Fruit fly (Drosophila melanogaster) whole organism, embryonic: ENCODE data around the gene CG5853.

Experiments used
- BEAF-32 ChIP-seq: fragments of 200-800 bp; sonication (Bioruptor generic); optimal IDR thresholded peaks from 3 replicates; lab custom pipeline; 2017; ENCODE audit warnings: missing biosample characterization, missing genetic modification characterization, mild to moderate bottlenecking, moderate library complexity, missing genetic modification reagents
- CG1024 ChIP-seq: fragments of 200-800 bp; sonication (Bioruptor generic); IDR thresholded peaks from 2 replicates; pipeline ENCODE4 v1.3.6; 2022; ENCODE audit warnings: missing biosample characterization, missing genetic modification characterization
- CG11456 ChIP-seq: fragments of 200-800 bp; sonication (Bioruptor generic); IDR thresholded peaks from 3 replicates; pipeline ENCODE4 v1.3.6; 2022; ENCODE audit warnings: missing biosample characterization, missing genetic modification characterization
- CG12104 ChIP-seq: fragments of 200-800 bp; sonication (Bioruptor generic); optimal IDR thresholded peaks from 3 replicates; lab custom pipeline; 2016; ENCODE audit warnings: missing biosample characterization, missing genetic modification characterization
- CG12299 ChIP-seq: fragments of 200-800 bp; sonication (Bioruptor generic); optimal IDR thresholded peaks from 2 replicates; lab custom pipeline; 2018; ENCODE audit warnings: missing biosample characterization, mild to moderate bottlenecking, missing genetic modification characterization
- CG15696 ChIP-seq: fragments of 200-800 bp; sonication (Bioruptor generic); optimal IDR thresholded peaks from 2 replicates; lab custom pipeline; 2019; ENCODE audit warnings: missing biosample characterization, mild to moderate bottlenecking, missing genetic modification characterization, moderate library complexity
- CG17361 ChIP-seq: fragments of 200-800 bp; sonication (Bioruptor generic); IDR thresholded peaks from 3 replicates; pipeline ENCODE4 v1.3.6; 2022; ENCODE audit warnings: missing biosample characterization, missing genetic modification characterization
- CG18599 ChIP-seq: fragments of 200-800 bp; sonication (Bioruptor generic); optimal IDR thresholded peaks from 3 replicates; lab custom pipeline; 2017; ENCODE audit warnings: missing biosample characterization, missing genetic modification characterization, mild to moderate bottlenecking, moderate library complexity, missing genetic modification reagents
- CG30431 ChIP-seq: fragments of 200-800 bp; sonication (Bioruptor generic); optimal IDR thresholded peaks from 2 replicates; lab custom pipeline; 2017; ENCODE audit warnings: missing biosample characterization, missing genetic modification characterization
- CG31365 ChIP-seq: fragments of 200-800 bp; sonication (Bioruptor generic); optimal IDR thresholded peaks from 2 replicates; lab custom pipeline; 2018; ENCODE audit warnings: missing biosample characterization, mild to moderate bottlenecking, missing genetic modification characterization
- CG31441 ChIP-seq: fragments of 200-800 bp; sonication (Bioruptor generic); IDR thresholded peaks from 2 replicates; pipeline ENCODE4 v1.3.6; 2022; ENCODE audit warnings: missing biosample characterization, missing genetic modification characterization
- CG4707 ChIP-seq: fragments of 200-800 bp; sonication (Bioruptor generic); optimal IDR thresholded peaks from 2 replicates; lab custom pipeline; 2018; ENCODE audit warnings: missing biosample characterization, mild to moderate bottlenecking, missing genetic modification characterization, moderate library complexity
- CG6254 ChIP-seq: fragments of 200-800 bp; sonication (Bioruptor generic); optimal IDR thresholded peaks from 3 replicates; lab custom pipeline; 2017; ENCODE audit warnings: mild to moderate bottlenecking, missing biosample characterization, missing genetic modification reagents, missing genetic modification characterization
- CG6813 ChIP-seq: fragments of 200-800 bp; sonication (Bioruptor generic); optimal IDR thresholded peaks from 2 replicates; lab custom pipeline; 2017; ENCODE audit warnings: missing biosample characterization, missing genetic modification characterization, mild to moderate bottlenecking, moderate library complexity, missing genetic modification reagents
- CG8388 ChIP-seq: fragments of 200-800 bp; sonication (Bioruptor generic); optimal IDR thresholded peaks from 2 replicates; lab custom pipeline; 2019; ENCODE audit warnings: missing biosample characterization, mild to moderate bottlenecking, missing genetic modification characterization, moderate library complexity
- CoRest ChIP-seq: fragments of 200-800 bp; sonication (Bioruptor generic); optimal IDR thresholded peaks from 3 replicates; lab custom pipeline; 2018; ENCODE audit warnings: missing biosample characterization, mild to moderate bottlenecking, missing genetic modification characterization, moderate library complexity
- D19B ChIP-seq: fragments of 200-800 bp; sonication (Bioruptor generic); optimal IDR thresholded peaks from 2 replicates; lab custom pipeline; 2017; ENCODE audit warnings: missing biosample characterization, mild to moderate bottlenecking, missing genetic modification characterization
- Dbx ChIP-seq: fragments of 200-800 bp; sonication (Bioruptor generic); IDR thresholded peaks from 3 replicates; pipeline ENCODE4 v1.3.6; 2022; ENCODE audit warnings: missing biosample characterization, missing genetic modification characterization
- Dek ChIP-seq: fragments of 200-800 bp; sonication (Bioruptor generic); optimal IDR thresholded peaks from 3 replicates; lab custom pipeline; 2019; ENCODE audit warnings: missing biosample characterization, mild to moderate bottlenecking, missing genetic modification characterization, moderate library complexity
- Ets97D ChIP-seq: fragments of 200-800 bp; sonication (Bioruptor generic); optimal IDR thresholded peaks from 3 replicates; lab custom pipeline; 2016; ENCODE audit warnings: missing biosample characterization, missing genetic modification characterization
- Fer2 ChIP-seq: fragments of 200-800 bp; sonication (Bioruptor generic); optimal IDR thresholded peaks from 2 replicates; lab custom pipeline; 2018; ENCODE audit warnings: missing biosample characterization, mild to moderate bottlenecking, missing genetic modification characterization, moderate library complexity
- MBD-R2 ChIP-seq: fragments of 200-800 bp; sonication (Bioruptor generic); IDR thresholded peaks from 2 replicates; pipeline ENCODE4 v1.3.6; 2022; ENCODE audit warnings: missing biosample characterization, missing genetic modification characterization
- Meics ChIP-seq: fragments of 200-800 bp; sonication (Bioruptor generic); optimal IDR thresholded peaks from 2 replicates; lab custom pipeline; 2017; ENCODE audit warnings: missing biosample characterization, mild to moderate bottlenecking, missing genetic modification characterization
- Mes4 ChIP-seq: fragments of 200-800 bp; sonication (Bioruptor generic); optimal IDR thresholded peaks from 2 replicates; lab custom pipeline; 2016; ENCODE audit warnings: missing biosample characterization, missing genetic modification characterization
- NC2α ChIP-seq: fragments of 200-800 bp; sonication (Bioruptor generic); optimal IDR thresholded peaks from 2 replicates; lab custom pipeline; 2016; ENCODE audit warnings: missing biosample characterization, missing genetic modification characterization
- NFAT ChIP-seq: fragments of 200-800 bp; sonication (Bioruptor generic); IDR thresholded peaks from 2 replicates; pipeline ENCODE4 v1.3.6; 2022; ENCODE audit warnings: missing biosample characterization, missing genetic modification characterization
- Nf-YC ChIP-seq: fragments of 200-800 bp; optimal IDR thresholded peaks from 3 replicates; lab custom pipeline; 2019; ENCODE audit warnings: missing biosample characterization, mild to moderate bottlenecking, missing genetic modification characterization, moderate library complexity
- Oli ChIP-seq: fragments of 200-800 bp; sonication (Bioruptor generic); optimal IDR thresholded peaks from 2 replicates; lab custom pipeline; 2018; ENCODE audit warnings: missing biosample characterization, mild to moderate bottlenecking, missing genetic modification characterization, moderate library complexity
- Rfx ChIP-seq: fragments of 200-800 bp; sonication (Bioruptor generic); IDR thresholded peaks from 2 replicates; pipeline ENCODE4 v1.3.6; 2022; ENCODE audit warnings: missing biosample characterization, missing genetic modification characterization
- Xrp1 ChIP-seq: fragments of 200-800 bp; sonication (Bioruptor generic); IDR thresholded peaks from 2 replicates; pipeline ENCODE4 v1.3.6; 2022; ENCODE audit warnings: missing biosample characterization, missing genetic modification characterization
- ash1 ChIP-seq: fragments of 200-800 bp; sonication (Bioruptor generic); optimal IDR thresholded peaks from 2 replicates; lab custom pipeline; 2018; ENCODE audit warnings: missing biosample characterization, mild to moderate bottlenecking, missing genetic modification characterization
- az2 ChIP-seq: fragments of 200-800 bp; sonication (Bioruptor generic); optimal IDR thresholded peaks from 3 replicates; lab custom pipeline; 2016; ENCODE audit warnings: missing biosample characterization, missing genetic modification characterization
- cato ChIP-seq: fragments of 200-800 bp; sonication (Bioruptor generic); optimal IDR thresholded peaks from 2 replicates; lab custom pipeline; 2016; ENCODE audit warnings: missing biosample characterization, missing genetic modification characterization, borderline replicate concordance
- ci ChIP-seq: fragments of 200-800 bp; sonication (Bioruptor generic); IDR thresholded peaks from 3 replicates; pipeline ENCODE4 v1.3.6; 2022; ENCODE audit warnings: missing biosample characterization, missing genetic modification characterization
- da ChIP-seq: fragments of 200-800 bp; sonication (Bioruptor generic); optimal IDR thresholded peaks from 2 replicates; lab custom pipeline; 2016; ENCODE audit warnings: missing biosample characterization, missing genetic modification characterization
- danr ChIP-seq: fragments of 200-800 bp; sonication (Bioruptor generic); IDR thresholded peaks from 2 replicates; pipeline ENCODE4 v1.3.6; 2022; ENCODE audit warnings: missing biosample characterization, missing genetic modification characterization
- dmrt99B ChIP-seq: fragments of 200-800 bp; sonication (Bioruptor generic); optimal IDR thresholded peaks from 2 replicates; lab custom pipeline; 2018; ENCODE audit warnings: missing biosample characterization, mild to moderate bottlenecking, missing genetic modification characterization, moderate library complexity
- fru ChIP-seq: fragments of >200 bp; optimal IDR thresholded peaks from 2 replicates; lab custom pipeline; 2017
- hth ChIP-seq: fragments of >200 bp; optimal IDR thresholded peaks from 2 replicates; lab custom pipeline; 2017; ENCODE audit warnings: inconsistent platforms
- inv ChIP-seq: fragments of 200-800 bp; sonication (Bioruptor generic); IDR thresholded peaks from 2 replicates; pipeline ENCODE4 v1.3.6; 2022; ENCODE audit warnings: missing biosample characterization, missing genetic modification characterization; ENCODE audit not compliant: partially characterized antibody
- klu ChIP-seq: fragments of 200-800 bp; sonication (Bioruptor generic); IDR thresholded peaks from 2 replicates; pipeline ENCODE4 v1.3.6; 2022; ENCODE audit warnings: missing biosample characterization, missing genetic modification characterization
- peb ChIP-seq: fragments of 200-800 bp; sonication (Bioruptor generic); IDR thresholded peaks from 2 replicates; pipeline ENCODE4 v1.3.6; 2022; ENCODE audit warnings: missing biosample characterization, missing genetic modification characterization
- pnt ChIP-seq: fragments of 200-800 bp; sonication (Bioruptor generic); optimal IDR thresholded peaks from 3 replicates; lab custom pipeline; 2016; ENCODE audit warnings: missing biosample characterization, missing genetic modification characterization
- pzg ChIP-seq: fragments of 200-800 bp; sonication (Bioruptor generic); optimal IDR thresholded peaks from 3 replicates; lab custom pipeline; 2018; ENCODE audit warnings: missing biosample characterization, mild to moderate bottlenecking, missing genetic modification characterization, moderate library complexity
- ranshi ChIP-seq: fragments of 200-800 bp; sonication (Bioruptor generic); IDR thresholded peaks from 2 replicates; pipeline ENCODE4 v1.3.6; 2022; ENCODE audit warnings: missing biosample characterization, missing genetic modification characterization
- so ChIP-seq: fragments of 200-800 bp; sonication (Bioruptor generic); IDR thresholded peaks from 3 replicates; pipeline ENCODE4 v1.3.6; 2022; ENCODE audit warnings: missing biosample characterization, missing genetic modification characterization
- sob ChIP-seq: fragments of 200-800 bp; sonication (Bioruptor generic); IDR thresholded peaks from 2 replicates; pipeline ENCODE4 v1.3.6; 2022; ENCODE audit warnings: missing biosample characterization, missing genetic modification characterization
- tgo ChIP-seq: fragments of 200-800 bp; sonication (Bioruptor generic); IDR thresholded peaks from 3 replicates; pipeline ENCODE4 v1.3.6; 2022; ENCODE audit warnings: missing biosample characterization, missing genetic modification characterization
- trem ChIP-seq: fragments of 200-800 bp; optimal IDR thresholded peaks from 3 replicates; lab custom pipeline; 2019; ENCODE audit warnings: missing biosample characterization, mild to moderate bottlenecking, missing genetic modification characterization, moderate library complexity
- twi ChIP-seq: fragments of 200-800 bp; optimal IDR thresholded peaks from 2 replicates; lab custom pipeline; 2019; ENCODE audit warnings: missing biosample characterization, mild to moderate bottlenecking, missing genetic modification characterization, moderate library complexity

CG5853 gene

DNA sequence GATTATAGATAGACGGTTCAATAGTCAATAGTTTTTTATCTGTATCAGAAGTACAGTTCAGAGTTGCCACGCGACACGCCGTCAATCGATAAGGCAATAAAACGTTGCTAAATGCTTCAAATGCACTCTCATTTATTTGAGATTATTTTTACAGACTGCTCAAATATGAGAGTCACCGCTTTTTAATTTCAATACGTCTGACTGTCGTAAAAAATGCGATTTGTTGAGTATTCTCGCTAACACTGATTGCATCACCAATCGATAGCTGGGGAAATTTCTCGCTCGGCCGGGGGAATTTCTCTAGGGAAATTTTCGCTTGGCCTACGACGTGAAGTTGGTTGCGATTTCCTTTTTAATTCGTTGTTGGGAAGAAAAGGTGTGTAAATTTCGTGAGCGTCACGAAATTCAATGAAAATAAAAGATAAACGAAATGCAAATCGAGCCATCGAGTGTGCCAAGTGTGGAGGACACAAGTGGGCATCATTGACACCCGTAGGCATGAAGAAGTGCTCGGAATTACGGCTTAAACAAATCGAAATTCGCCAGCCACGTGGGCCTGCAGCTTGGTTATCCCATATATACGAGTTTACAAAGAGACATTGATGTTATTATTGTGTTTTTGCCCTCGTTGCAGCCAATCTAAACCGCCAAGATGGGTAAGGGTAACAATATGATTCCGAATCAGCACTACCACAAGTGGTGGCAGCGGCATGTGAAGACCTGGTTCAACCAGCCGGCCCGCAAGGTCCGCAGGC is 19.7 kb upstream of the CG5853 start, which contains the start of the genes Dref and RpL13 (continued):
- TF ChIP-seq CoRest (tag; lab: Kevin White, UChicago) = peak; percentile 76
- TF ChIP-seq pzg (GFP tag; lab: Kevin White, UChicago) = peak; percentile 83
- TF ChIP-seq MBD-R2 (GFP tag; lab: Robert Waterston, UW) = peak; percentile 69
- peak; percentile 75 for TF ChIP-seq D19B (GFP tag; lab: Kevin White, UChicago)
- peak; percentile 51 for TF ChIP-seq pnt (GFP tag; lab: Kevin White, UChicago)
- peak; percentile 76 for TF ChIP-seq inv
- TF ChIP-seq ci = peak; percentile 98
- peak; percentile 81 for TF ChIP-seq NC2α (GFP tag; lab: Kevin White, UChicago)
- TF ChIP-seq sob (GFP tag; lab: Robert Waterston, UW) = peak; percentile 83
- TF ChIP-seq CG17361 = peak; percentile 90
- TF ChIP-seq klu (GFP tag; lab: Robert Waterston, UW) = peak; percentile 41; the same call in 1 of the 2 replicates
- no peak for TF ChIP-seq danr
- TF ChIP-seq Ets97D = peak; percentile 99
- peak; percentile 88 for TF ChIP-seq Rfx
- TF ChIP-seq tgo (GFP tag; lab: Robert Waterston, UW) = peak; percentile 72
- TF ChIP-seq da (GFP tag; lab: Kevin White, UChicago) = peak; percentile 61
- TF ChIP-seq CG12299 (tag; lab: Kevin White, UChicago) = peak; percentile 91
- TF ChIP-seq CG6813 (GFP tag; lab: Kevin White, UChicago) = peak; percentile 93
- TF ChIP-seq CG31441 (GFP tag; lab: Robert Waterston, UW) = peak; percentile 80
- TF ChIP-seq Mes4 = peak; percentile 95
- peak; percentile 95 for TF ChIP-seq ash1 (GFP tag; lab: Kevin White, UChicago)
- TF ChIP-seq CG6254 = peak; percentile 79
- TF ChIP-seq BEAF-32 (GFP tag; lab: Kevin White, UChicago) = peak; percentile 84
- no peak for TF ChIP-seq hth
- TF ChIP-seq CG1024 = peak; percentile 69
- TF ChIP-seq ranshi (GFP tag; lab: Robert Waterston, UW) = peak; percentile 70; the same call in 1 of the 2 replicates
- peak; percentile 85 for TF ChIP-seq CG31365 (tag; lab: Kevin White, UChicago)
- peak; percentile 86 for TF ChIP-seq Fer2 (tag; lab: Kevin White, UChicago)
- TF ChIP-seq cato = peak; percentile 65
- peak; percentile 87 for TF ChIP-seq CG11456 (GFP tag; lab: Robert Waterston, UW)
- TF ChIP-seq Oli (tag; lab: Kevin White, UChicago) = peak; percentile 61
- TF ChIP-seq CG4707 (GFP tag; lab: Kevin White, UChicago) = peak; percentile 94
- TF ChIP-seq fru = no peak
- TF ChIP-seq CG30431 (GFP tag; lab: Kevin White, UChicago) = peak; percentile 49
- TF ChIP-seq Dbx (GFP tag; lab: Robert Waterston, UW) = peak; percentile 77
- TF ChIP-seq CG18599 (GFP tag; lab: Kevin White, UChicago) = peak; percentile 92
- TF ChIP-seq CG8388 = peak; percentile 76
- TF ChIP-seq twi (tag; lab: Kevin White, UChicago) = peak; percentile 65
- TF ChIP-seq Nf-YC (tag; lab: Kevin White, UChicago) = peak; percentile 83
- TF ChIP-seq NFAT (GFP tag; lab: Robert Waterston, UW) = peak; percentile 82
- peak; percentile 89 for TF ChIP-seq so (GFP tag; lab: Robert Waterston, UW)
- peak; percentile 81 for TF ChIP-seq dmrt99B (tag; lab: Kevin White, UChicago)
- TF ChIP-seq az2 = peak; percentile 66
- TF ChIP-seq trem (tag; lab: Kevin White, UChicago) = peak; percentile 85
- TF ChIP-seq CG12104 (GFP tag; lab: Kevin White, UChicago) = peak; percentile 78
- peak; percentile 94 for TF ChIP-seq Meics (GFP tag; lab: Kevin White, UChicago)
- peak; percentile 50; the same call in 1 of the 2 replicates for TF ChIP-seq peb (GFP tag; lab: Robert Waterston, UW)
- TF ChIP-seq CG15696 = peak; percentile 55
- TF ChIP-seq Xrp1 (GFP tag; lab: Robert Waterston, UW) = peak; percentile 58; the same call in 1 of the 2 replicates
- no peak for TF ChIP-seq Dek (tag; lab: Kevin White, UChicago)
